Fruit fly (Drosophila melanogaster): Measurements from ENCODE around the gene aly.

The aly gene

DNA sequence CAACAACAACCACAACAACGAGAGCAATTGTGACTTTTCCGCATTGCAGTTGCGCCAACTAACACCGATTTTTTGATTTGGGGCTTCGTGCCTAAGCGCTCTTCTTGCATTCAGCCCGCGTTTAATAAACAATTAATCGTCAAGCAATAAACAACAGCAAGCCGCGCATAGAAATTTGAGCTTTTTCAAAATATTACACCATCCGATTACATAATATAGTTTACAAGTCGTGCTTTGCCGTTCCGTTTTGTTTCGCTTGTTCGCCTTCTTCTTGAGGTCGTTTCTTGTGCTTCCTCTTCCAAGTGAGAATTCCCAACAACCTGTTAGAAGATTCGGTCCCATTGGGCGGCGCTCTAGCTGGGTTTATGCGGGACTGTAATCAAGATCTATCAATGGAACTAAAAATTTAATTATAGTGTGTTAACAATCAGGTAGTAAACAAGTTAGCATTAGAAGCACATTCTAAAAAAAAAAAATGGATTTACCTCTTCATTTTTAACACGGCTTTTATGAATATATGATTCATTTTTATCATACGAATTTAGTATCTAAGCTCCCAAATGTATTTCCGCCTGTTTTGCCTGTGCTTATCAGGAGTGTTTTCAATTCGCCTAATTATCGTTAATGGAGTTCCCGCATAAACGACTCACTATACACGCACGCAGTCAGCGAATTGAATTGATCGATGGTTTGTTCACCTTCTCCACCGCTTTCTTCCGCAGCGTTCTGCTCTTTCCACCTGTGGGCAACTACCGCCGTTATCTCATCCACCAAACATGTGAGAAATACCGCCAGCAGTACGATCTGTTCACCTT is 9.7 kb upstream of the aly start (continued):
- TF ChIP-seq CG7357 (GFP tag; IDR thresholded peaks at IDR 0.05) (0 out of 3 replicates have a peak, but pooled peaks have one; percentile 15), rib (GFP tag; IDR thresholded peaks at IDR 0.05) (peak; percentile 28; the same call in 1 of the 2 replicates), vnd (GFP tag; IDR thresholded peaks at IDR 0.05; ENCODE audit: partially characterized antibody) (no peak), tin (GFP tag; optimal IDR thresholded peaks at IDR 0.05) (peak; percentile 78), CG4424 (GFP tag; optimal IDR thresholded peaks at IDR 0.05) (peak; percentile 84), bbx (GFP tag; IDR thresholded peaks at IDR 0.05; ENCODE audit: partially characterized antibody) (no peak), Six4 (GFP tag; optimal IDR thresholded peaks at IDR 0.05) (peak; percentile 62), CG34224 (GFP tag; IDR thresholded peaks at IDR 0.05; ENCODE audit: partially characterized antibody) (no peak), CG11696 (GFP tag; IDR thresholded peaks at IDR 0.05) (peak; percentile 47), pita (GFP tag; optimal IDR thresholded peaks at IDR 0.05) (no peak), HLHmδ (GFP tag; optimal IDR thresholded peaks at IDR 0.05) (no peak), YL-1 (GFP tag; optimal IDR thresholded peaks at IDR 0.05) (peak; percentile 57), CG1792 (GFP tag; optimal IDR thresholded peaks at IDR 0.05) (peak; percentile 54), CG10209 (GFP tag; optimal IDR thresholded peaks at IDR 0.05) (peak; percentile 85), pros (GFP tag; optimal IDR thresholded peaks at IDR 0.05) (peak; percentile 57), chif (GFP tag; optimal IDR thresholded peaks at IDR 0.05) (peak; percentile 75 to 79), CG10959 (GFP tag; IDR thresholded peaks at IDR 0.05) (peak; percentile 61; the same call in 1 of the 2 replicates), gcm2 (GFP tag; optimal IDR thresholded peaks at IDR 0.05) (no peak), Hr3 (GFP tag; optimal IDR thresholded peaks at IDR 0.05) (peak; percentile 48), Lhr (GFP tag; optimal IDR thresholded peaks at IDR 0.05) (peak; percentile 64), lilli (GFP tag; optimal IDR thresholded peaks at IDR 0.05) (peak; percentile 84), CG4730 (GFP tag; IDR thresholded peaks at IDR 0.05) (peak; percentile 64), crc (GFP tag; optimal IDR thresholded peaks at IDR 0.05) (peak; percentile 79), CG9437 (GFP tag; optimal IDR thresholded peaks at IDR 0.05) (peak; percentile 76), CG10274 (GFP tag; optimal IDR thresholded peaks at IDR 0.05) (peak; percentile 62), Rx (GFP tag; IDR thresholded peaks at IDR 0.05) (no peak), en (GFP tag; optimal IDR thresholded peaks at IDR 0.05) (peak; percentile 69), ase (GFP tag; IDR thresholded peaks at IDR 0.05) (peak; percentile 55; the same call in 1 of the 3 replicates), CG13287 (GFP tag; IDR thresholded peaks at IDR 0.05; ENCODE audit: partially characterized antibody) (peak; percentile 11; the same call in 1 of the 2 replicates), ssp (GFP tag; IDR thresholded peaks at IDR 0.05) (0 out of 2 replicates have a peak, but pooled peaks have one; percentile 27), CG4707 (GFP tag; optimal IDR thresholded peaks at IDR 0.05) (peak; percentile 65), tup (GFP tag; optimal IDR thresholded peaks at IDR 0.05) (peak; percentile 44), chm (GFP tag; IDR thresholded peaks at IDR 0.05) (peak; percentile 73), CG3065 (GFP tag; optimal IDR thresholded peaks at IDR 0.05) (no peak), Hey (tag; optimal IDR thresholded peaks at IDR 0.05) (peak; percentile 29), mirr (GFP tag; optimal IDR thresholded peaks at IDR 0.05) (peak; percentile 38), CG17328 (GFP tag; IDR thresholded peaks at IDR 0.05) (peak; percentile 82), Aef1 (GFP tag; IDR thresholded peaks at IDR 0.05) (peak; percentile 63), wdn (GFP tag; IDR thresholded peaks at IDR 0.05) (peak; percentile 61), Dad (GFP tag; optimal IDR thresholded peaks at IDR 0.05) (peak; percentile 73), Tbp (GFP tag; optimal IDR thresholded peaks at IDR 0.05) (no peak), Deaf1 (tag; optimal IDR thresholded peaks at IDR 0.05) (peak; percentile 56), CG4854 (GFP tag; optimal IDR thresholded peaks at IDR 0.05) (peak; percentile 67), ato (GFP tag; IDR thresholded peaks at IDR 0.05; ENCODE audit: partially characterized antibody) (no peak), slou (GFP tag; optimal IDR thresholded peaks at IDR 0.05) (peak; percentile 43), Gsc (GFP tag; IDR thresholded peaks at IDR 0.05) (no peak), CG2889 (GFP tag; IDR thresholded peaks at IDR 0.05) (peak; percentile 64; the same call in 1 of the 3 replicates), Ets97D (GFP tag; optimal IDR thresholded peaks at IDR 0.05) (peak; percentile 33), NK7.1 (GFP tag; optimal IDR thresholded peaks at IDR 0.05) (peak; percentile 59)

Measured in whole organism, embryonic.